Worm (Caenorhabditis elegans) whole organism, L2 larva: Measurements from ENCODE around the gene eng-1.

Experiments used
- C34F6.9 ChIP-seq: fragments of 150-350 bp; optimal IDR thresholded peaks from 2 replicates; lab custom pipeline; 2014; ENCODE audit warnings: missing biosample characterization, missing genetic modification characterization
- F13H6.1 ChIP-seq: sonication (generic microtip); optimal IDR thresholded peaks from 2 replicates; lab custom pipeline; 2016; ENCODE audit warnings: missing genetic modification characterization, missing compliant biosample characterization
- Y55F3AM.14 ChIP-seq: fragments of 200-800 bp; sonication (Bioruptor generic); optimal IDR thresholded peaks from 2 replicates; lab custom pipeline; 2018; ENCODE audit warnings: mild to moderate bottlenecking, missing genetic modification characterization, missing compliant biosample characterization
- ZK546.5 ChIP-seq: sonication (generic microtip); optimal IDR thresholded peaks from 2 replicates; lab custom pipeline; 2017; ENCODE audit warnings: missing biosample characterization, missing genetic modification characterization
- aly-2 ChIP-seq: fragments of 150-350 bp; optimal IDR thresholded peaks from 2 replicates; lab custom pipeline; 2014; ENCODE audit warnings: missing biosample characterization, missing genetic modification characterization
- ama-1 ChIP-seq: fragments of 150-350 bp; optimal IDR thresholded peaks from 2 replicates; lab custom pipeline; 2018; ENCODE audit warnings: inconsistent platforms
- blmp-1 ChIP-seq: sonication (generic microtip); optimal IDR thresholded peaks from 2 replicates; lab custom pipeline; 2017; ENCODE audit warnings: missing genetic modification characterization, mild to moderate bottlenecking, missing compliant biosample characterization, antibody characterized with exemption, moderate library complexity; ENCODE audit not compliant: insufficient read depth
- ceh-82 ChIP-seq: fragments of 150-350 bp; optimal IDR thresholded peaks from 2 replicates; lab custom pipeline; 2014; ENCODE audit warnings: missing biosample characterization, missing genetic modification characterization
- crh-2 ChIP-seq: sonication (generic microtip); optimal IDR thresholded peaks from 2 replicates; lab custom pipeline; 2017; ENCODE audit warnings: missing biosample characterization, missing genetic modification characterization
- dmd-4 ChIP-seq: sonication (generic microtip); optimal IDR thresholded peaks from 2 replicates; lab custom pipeline; 2017; ENCODE audit warnings: missing biosample characterization, missing genetic modification characterization
- egl-27 ChIP-seq: sonication (generic microtip); optimal IDR thresholded peaks from 3 replicates; lab custom pipeline; 2017; ENCODE audit warnings: missing biosample characterization, missing genetic modification reagents, missing genetic modification characterization
- elt-1 ChIP-seq: fragments of 150-350 bp; optimal IDR thresholded peaks from 2 replicates; lab custom pipeline; 2014; ENCODE audit warnings: missing biosample characterization, missing genetic modification characterization
- elt-3 ChIP-seq: sonication (generic microtip); optimal IDR thresholded peaks from 2 replicates; lab custom pipeline; 2017; ENCODE audit warnings: missing biosample characterization, missing genetic modification characterization
- fos-1 ChIP-seq: fragments of 150-350 bp; optimal IDR thresholded peaks from 2 replicates; lab custom pipeline; 2014; ENCODE audit warnings: missing biosample characterization, missing genetic modification characterization
- gmeb-1 ChIP-seq: fragments of 150-350 bp; optimal IDR thresholded peaks from 2 replicates; lab custom pipeline; 2014; ENCODE audit warnings: missing biosample characterization, missing genetic modification characterization
- lin-11 ChIP-seq: fragments of 150-350 bp; sonication (generic microtip); optimal IDR thresholded peaks from 2 replicates; lab custom pipeline; 2014; ENCODE audit warnings: missing biosample characterization, missing genetic modification characterization, inconsistent platforms, mixed read lengths
- lin-13 ChIP-seq: fragments of 150-350 bp; optimal IDR thresholded peaks from 2 replicates; lab custom pipeline; 2014; ENCODE audit warnings: missing biosample characterization, missing genetic modification reagents, missing genetic modification characterization
- lsy-2 ChIP-seq, 2 experiments: fragments of 150-350 bp in 1 of 2; sonication (generic microtip) in 1 of 2; optimal IDR thresholded peaks; 2 replicates each; lab custom pipeline; 2014 to 2017; ENCODE audit warnings: missing biosample characterization in 2 of 2, missing genetic modification characterization in 2 of 2
- mab-5 ChIP-seq: fragments of 150-350 bp; optimal IDR thresholded peaks from 2 replicates; lab custom pipeline; 2014; ENCODE audit warnings: missing biosample characterization, missing genetic modification characterization
- mbf-1 ChIP-seq: sonication (generic microtip); optimal IDR thresholded peaks from 2 replicates; lab custom pipeline; 2017; ENCODE audit warnings: missing biosample characterization, missing genetic modification characterization
- nhr-10 ChIP-seq: sonication (generic microtip); optimal IDR thresholded peaks from 2 replicates; lab custom pipeline; 2017; ENCODE audit warnings: missing biosample characterization, missing genetic modification characterization
- nhr-11 ChIP-seq: fragments of 150-350 bp; optimal IDR thresholded peaks from 2 replicates; lab custom pipeline; 2014; ENCODE audit warnings: missing biosample characterization, missing genetic modification characterization
- nhr-129 ChIP-seq: fragments of 150-350 bp; optimal IDR thresholded peaks from 2 replicates; lab custom pipeline; 2014; ENCODE audit warnings: missing biosample characterization, missing genetic modification characterization
- nhr-21 ChIP-seq: fragments of 150-350 bp; optimal IDR thresholded peaks from 2 replicates; lab custom pipeline; 2014; ENCODE audit warnings: missing biosample characterization, missing genetic modification characterization
- nhr-237 ChIP-seq: fragments of 150-350 bp; optimal IDR thresholded peaks from 2 replicates; lab custom pipeline; 2014; ENCODE audit warnings: missing biosample characterization, missing genetic modification characterization
- nhr-25 ChIP-seq: fragments of 150-350 bp; sonication (generic microtip); optimal IDR thresholded peaks from 3 replicates; lab custom pipeline; 2014; ENCODE audit warnings: missing biosample characterization, missing genetic modification characterization
- nhr-6 ChIP-seq: fragments of 150-350 bp; optimal IDR thresholded peaks from 2 replicates; lab custom pipeline; 2014; ENCODE audit warnings: missing biosample characterization, missing genetic modification characterization
- nhr-77 ChIP-seq: fragments of 150-350 bp; optimal IDR thresholded peaks from 2 replicates; lab custom pipeline; 2014; ENCODE audit warnings: missing biosample characterization, missing genetic modification characterization
- sem-4 ChIP-seq: fragments of 150-350 bp; optimal IDR thresholded peaks from 2 replicates; lab custom pipeline; 2014; ENCODE audit warnings: missing biosample characterization, missing genetic modification reagents, missing genetic modification characterization
- skn-1 ChIP-seq: sonication (generic microtip); optimal IDR thresholded peaks from 2 replicates; lab custom pipeline; 2017; ENCODE audit warnings: missing biosample characterization, missing genetic modification characterization
- sma-3 ChIP-seq: sonication (generic microtip); optimal IDR thresholded peaks from 2 replicates; lab custom pipeline; 2016; ENCODE audit warnings: missing genetic modification reagents, missing genetic modification characterization, missing compliant biosample characterization
- sma-9 ChIP-seq, 2 experiments: fragments of 150-350 bp in 1 of 2; sonication (generic microtip) in 1 of 2; optimal IDR thresholded peaks; 2 replicates each; lab custom pipeline; 2014 to 2016; ENCODE audit warnings: missing genetic modification characterization in 2 of 2, mild to moderate bottlenecking in 1 of 2, missing biosample characterization in 1 of 2, missing compliant biosample characterization in 1 of 2, missing genetic modification reagents in 1 of 2, moderate library complexity in 1 of 2
- snpc-4 ChIP-seq: fragments of 150-350 bp; optimal IDR thresholded peaks from 2 replicates; lab custom pipeline; 2014; ENCODE audit warnings: missing biosample characterization, missing genetic modification characterization
- unc-39 ChIP-seq: fragments of 150-350 bp; optimal IDR thresholded peaks from 2 replicates; lab custom pipeline; 2014; ENCODE audit warnings: missing biosample characterization, missing genetic modification characterization
- unc-55 ChIP-seq: fragments of 150-350 bp; sonication (generic microtip); optimal IDR thresholded peaks from 3 replicates; lab custom pipeline; 2014; ENCODE audit warnings: missing biosample characterization, missing genetic modification reagents, missing genetic modification characterization
- ztf-11 ChIP-seq: sonication (generic microtip); optimal IDR thresholded peaks from 2 replicates; lab custom pipeline; 2017; ENCODE audit warnings: missing biosample characterization, missing genetic modification characterization
- ztf-4 ChIP-seq: fragments of 150-350 bp; optimal IDR thresholded peaks from 2 replicates; lab custom pipeline; 2014; ENCODE audit warnings: missing biosample characterization, missing genetic modification characterization

The eng-1 gene

DNA sequence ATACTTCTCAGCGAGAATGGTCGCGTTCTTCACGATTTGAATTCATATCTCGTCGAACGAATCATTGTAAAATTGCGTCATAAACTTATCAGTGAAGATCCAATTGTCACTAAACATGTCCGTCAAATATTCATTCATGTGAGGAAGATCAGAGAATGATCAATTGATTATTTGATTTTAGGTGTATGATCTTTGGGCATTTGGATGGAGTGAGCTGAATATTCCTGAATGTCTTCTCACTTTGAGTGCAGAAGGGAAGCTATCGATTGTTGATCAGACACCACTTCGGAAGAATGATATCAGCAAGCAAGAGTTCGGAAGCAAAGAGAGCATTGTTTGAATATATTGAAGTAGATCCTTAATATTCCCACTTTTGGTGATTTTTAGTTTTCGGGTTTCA, 6.0 kb upstream of the eng-1 start (continued):
- peak; percentile 74 for TF ChIP-seq sma-9 (GFP tag; optimal IDR thresholded peaks at IDR 0.05; lab: Kevin White, UChicago)
- no peak for TF ChIP-seq sma-9 (tag; optimal IDR thresholded peaks at IDR 0.05; lab: Kevin White, UChicago)
- TF ChIP-seq sma-3 (GFP tag; lab: Kevin White, UChicago), result peak; percentile 79
- no peak for TF ChIP-seq ztf-11 (tag; lab: Kevin White, UChicago)
- no peak for TF ChIP-seq nhr-11 (tag; lab: Kevin White, UChicago)
- no peak for TF ChIP-seq ceh-82
- peak; percentile 15 for TF ChIP-seq lin-13
- TF ChIP-seq blmp-1 (tag; lab: Kevin White, UChicago), result peak; percentile 65
- no peak for TF ChIP-seq nhr-237 (tag; lab: Kevin White, UChicago)
- peak; percentile 57 for TF ChIP-seq ztf-4
- no peak for TF ChIP-seq aly-2 (tag; lab: Kevin White, UChicago)

DNA sequence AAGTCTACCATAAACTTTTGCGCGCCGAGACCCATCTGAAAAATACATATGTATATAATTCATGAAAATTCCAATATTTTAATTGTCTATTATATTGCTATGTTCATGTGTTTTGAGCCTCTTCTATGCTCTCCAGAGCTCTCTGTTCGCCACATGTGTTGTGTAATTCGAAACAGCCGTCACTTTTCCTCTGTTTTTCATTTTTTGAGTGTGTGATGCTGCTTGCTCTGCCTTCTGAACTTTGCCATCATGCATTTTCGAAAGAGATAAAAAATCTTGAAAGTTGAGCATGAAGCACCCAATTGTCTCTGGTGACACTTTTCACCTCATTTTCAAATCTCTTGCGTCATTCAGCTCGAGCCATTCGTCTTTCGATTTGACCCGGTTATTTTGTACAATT, 4.0 kb upstream of the eng-1 start:
- TF ChIP-seq mbf-1 (tag; lab: Kevin White, UChicago) (no peak), nhr-129 (tag; lab: Kevin White, UChicago) (peak; percentile 67)
- TF ChIP-seq, all 48 proteins: peak for 1

DNA sequence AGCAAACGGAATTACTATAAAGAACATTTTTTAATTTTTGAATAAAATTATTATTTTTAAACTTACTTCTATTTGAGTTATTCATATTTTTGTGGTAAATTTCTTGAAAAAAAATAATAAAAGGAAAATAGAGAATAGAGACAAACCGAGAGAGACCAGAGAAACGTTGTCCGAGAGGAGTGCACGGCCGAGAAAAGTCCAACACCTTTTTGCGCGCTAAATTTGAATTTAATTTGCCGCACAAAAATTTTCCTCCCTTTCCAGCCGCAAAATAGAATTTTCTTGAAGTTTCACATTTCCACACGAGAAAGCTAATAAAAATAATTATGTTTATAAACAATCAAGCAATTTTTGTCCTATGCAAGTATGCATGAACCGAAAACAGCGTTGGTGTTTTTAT, 3.5 kb upstream of the eng-1 start, which contains the start of the genes F01F1.11 and F01F1.3:
F01F1.11 (minus strand) TSS at position 118 of the 400 bp plus-strand sequence.
F01F1.3 (plus strand) TSS at position 179 of the 400 bp plus-strand sequence.
- peak; percentile 5 for TF ChIP-seq ztf-4
- TF ChIP-seq dmd-4 (tag; lab: Kevin White, UChicago), result no peak
- TF ChIP-seq sma-9 (GFP tag; optimal IDR thresholded peaks at IDR 0.05; lab: Kevin White, UChicago), result peak; percentile 88
- TF ChIP-seq sma-9 (tag; optimal IDR thresholded peaks at IDR 0.05; lab: Kevin White, UChicago), result no peak
- peak; percentile 69 for TF ChIP-seq lin-13
- peak; percentile 40 for TF ChIP-seq nhr-129 (tag; lab: Kevin White, UChicago)
- peak; percentile 33 for TF ChIP-seq fos-1 (tag; lab: Kevin White, UChicago)
- TF ChIP-seq nhr-77 (tag; lab: Kevin White, UChicago), result peak; percentile 11
- peak; percentile 77 for TF ChIP-seq nhr-25
- no peak for TF ChIP-seq nhr-10
- peak; percentile 60 for TF ChIP-seq C34F6.9 (tag; lab: Kevin White, UChicago)
- peak; percentile 95 for TF ChIP-seq gmeb-1 (tag; lab: Kevin White, UChicago)
- TF ChIP-seq Y55F3AM.14 (GFP tag; lab: Kevin White, UChicago), result no peak
- TF ChIP-seq nhr-11 (tag; lab: Kevin White, UChicago), result no peak
- no peak for TF ChIP-seq ZK546.5 (tag; lab: Kevin White, UChicago)
- TF ChIP-seq F13H6.1 (tag; lab: Kevin White, UChicago), result peak; percentile 79
- TF ChIP-seq egl-27 (tag; lab: Kevin White, UChicago), result peak; percentile 68
- TF ChIP-seq lsy-2 (tag; optimal IDR thresholded peaks at IDR 0.05; lab: Kevin White, UChicago), result peak; percentile 48 to 90
- TF ChIP-seq sem-4 (tag; lab: Kevin White, UChicago), result peak; percentile 8
- TF ChIP-seq unc-55 (GFP tag; lab: Kevin White, UChicago), result peak; percentile 84
- TF ChIP-seq sma-3 (GFP tag; lab: Kevin White, UChicago), result peak; percentile 88
- peak; percentile 76 for TF ChIP-seq nhr-21 (tag; lab: Kevin White, UChicago)
- no peak for TF ChIP-seq ztf-11 (tag; lab: Kevin White, UChicago)
- peak; percentile 25 for TF ChIP-seq blmp-1 (tag; lab: Kevin White, UChicago)
- TF ChIP-seq snpc-4 (tag; lab: Kevin White, UChicago), result peak; percentile 30
- TF ChIP-seq lin-11 (tag; lab: Kevin White, UChicago), result peak; percentile 52
- TF ChIP-seq unc-39 (tag; lab: Kevin White, UChicago), result no peak
- TF ChIP-seq ama-1, result no peak
- peak; percentile 52 for TF ChIP-seq nhr-6 (tag; lab: Kevin White, UChicago)
- TF ChIP-seq skn-1 (tag; lab: Kevin White, UChicago), result no peak
- peak; percentile 82 for TF ChIP-seq crh-2 (tag; lab: Kevin White, UChicago)
- TF ChIP-seq, all 48 proteins: peak for 21

DNA sequence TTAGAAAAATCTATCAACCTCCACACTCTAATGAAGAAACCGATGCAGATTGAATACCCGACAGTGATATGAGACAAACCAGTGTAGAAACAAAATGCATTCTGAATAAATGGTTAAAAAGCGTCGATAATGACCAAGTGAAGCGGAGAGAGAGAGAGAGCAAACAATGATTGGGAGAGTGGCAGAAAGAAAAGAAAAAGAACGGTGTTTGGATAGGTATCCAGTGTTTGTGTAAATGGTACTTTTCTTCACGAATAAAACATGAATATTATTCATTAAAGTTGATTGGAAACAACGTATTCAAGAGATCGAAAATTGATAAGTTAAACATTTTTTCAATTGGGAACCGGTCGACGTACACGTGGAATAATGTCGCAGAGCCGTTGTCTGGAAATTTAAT, 1.1 kb upstream of the eng-1 start, which contains the start of gene F01F1.15:
F01F1.15 (minus strand) TSS at position 101 of the 400 bp plus-strand sequence.
- TF ChIP-seq nhr-11 (tag; lab: Kevin White, UChicago), result no peak
- no peak for TF ChIP-seq elt-1 (tag; lab: Kevin White, UChicago)
- TF ChIP-seq nhr-21 (tag; lab: Kevin White, UChicago), result no peak
- TF ChIP-seq sma-9 (GFP tag; optimal IDR thresholded peaks at IDR 0.05; lab: Kevin White, UChicago), result no peak
- no peak for TF ChIP-seq sma-9 (tag; optimal IDR thresholded peaks at IDR 0.05; lab: Kevin White, UChicago)
- no peak for TF ChIP-seq egl-27 (tag; lab: Kevin White, UChicago)
- TF ChIP-seq elt-3 (tag; lab: Kevin White, UChicago), result no peak
- no peak for TF ChIP-seq nhr-129 (tag; lab: Kevin White, UChicago)
- TF ChIP-seq mab-5 (tag; lab: Kevin White, UChicago), result no peak
- no peak for TF ChIP-seq nhr-25
- no peak for TF ChIP-seq crh-2 (tag; lab: Kevin White, UChicago)
- no peak for TF ChIP-seq blmp-1 (tag; lab: Kevin White, UChicago)
- TF ChIP-seq fos-1 (tag; lab: Kevin White, UChicago), result no peak
- TF ChIP-seq gmeb-1 (tag; lab: Kevin White, UChicago), result no peak
- no peak for TF ChIP-seq unc-55 (GFP tag; lab: Kevin White, UChicago)
- TF ChIP-seq lsy-2 (tag; optimal IDR thresholded peaks at IDR 0.05; lab: Kevin White, UChicago), result no peak
- no peak for TF ChIP-seq aly-2 (tag; lab: Kevin White, UChicago)
